Worm (Caenorhabditis elegans) whole organism, late embryonic: ENCODE results near the gene emb-30.

Experiments
- K02D7.2 ChIP-seq: sonication (generic microtip); optimal IDR thresholded peaks from 2 replicates; lab custom pipeline; 2017; ENCODE audit warnings: mild to moderate bottlenecking, missing genetic modification characterization, missing compliant biosample characterization
- ahr-1 ChIP-seq: sonication (generic microtip); optimal IDR thresholded peaks from 2 replicates; lab custom pipeline; 2016; ENCODE audit warnings: missing genetic modification characterization, missing compliant biosample characterization
- ceh-18 ChIP-seq: sonication (generic microtip); optimal IDR thresholded peaks from 2 replicates; lab custom pipeline; 2016; ENCODE audit warnings: missing genetic modification characterization, missing compliant biosample characterization
- lin-11 ChIP-seq: fragments of 200-800 bp; sonication (Bioruptor generic); optimal IDR thresholded peaks from 2 replicates; lab custom pipeline; 2018; ENCODE audit warnings: mild to moderate bottlenecking, missing genetic modification characterization, missing compliant biosample characterization
- rnt-1 ChIP-seq: sonication (generic microtip); optimal IDR thresholded peaks from 2 replicates; lab custom pipeline; 2016; ENCODE audit warnings: missing genetic modification characterization, missing compliant biosample characterization
- tbx-2 ChIP-seq: sonication (generic microtip); optimal IDR thresholded peaks from 2 replicates; lab custom pipeline; 2016; ENCODE audit warnings: missing genetic modification characterization, missing compliant biosample characterization

ce11 chrIII:9439399-9439798, 1.9 kb downstream of the emb-30 start, which contains the start of gene F54C8.1:
- TF ChIP-seq K02D7.2 (no peak), tbx-2 (tag; lab: Kevin White, UChicago) (no peak), lin-11 (tag; lab: Kevin White, UChicago) (no peak), ceh-18 (tag; lab: Kevin White, UChicago) (no peak), ahr-1 (tag; lab: Kevin White, UChicago) (no peak), rnt-1 (tag; lab: Kevin White, UChicago) (no peak)
